Worm (Caenorhabditis elegans): Measurements from ENCODE around the gene der-2.
A peak's percentile ranks its signal among the peaks of the same experiment; 100 is the strongest.

The der-2 gene

ce11 chrIII:7263028-7263427 lies 40.1 kb upstream of the der-2 start:
- TF ChIP-seq elt-3 (tag; optimal IDR thresholded peaks at IDR 0.05) (no peak), zip-8 (tag; optimal IDR thresholded peaks at IDR 0.05) (no peak), ceh-43 (GFP tag; optimal IDR thresholded peaks at IDR 0.05) (no peak), drap-1 (GFP tag; optimal IDR thresholded peaks at IDR 0.05) (no peak), ztf-11 (tag; optimal IDR thresholded peaks at IDR 0.05) (no peak), snpc-4 (tag; optimal IDR thresholded peaks at IDR 0.05) (no peak), blmp-1 (tag; optimal IDR thresholded peaks at IDR 0.05) (no peak), ceh-83 (GFP tag; optimal IDR thresholded peaks at IDR 0.05) (no peak), nhr-28 (tag; optimal IDR thresholded peaks at IDR 0.05) (no peak), bed-3 (GFP tag; optimal IDR thresholded peaks at IDR 0.05) (no peak), lin-32 (GFP tag; optimal IDR thresholded peaks at IDR 0.05) (no peak), nhr-237 (tag; optimal IDR thresholded peaks at IDR 0.05) (no peak), sptf-1 (tag; optimal IDR thresholded peaks at IDR 0.05) (no peak), tbx-8 (GFP tag; optimal IDR thresholded peaks at IDR 0.05) (no peak), hlh-1 (tag; optimal IDR thresholded peaks at IDR 0.05) (no peak), unc-62 (GFP tag; optimal IDR thresholded peaks at IDR 0.05) (no peak), nhr-2 (tag; optimal IDR thresholded peaks at IDR 0.05) (no peak), nhr-76 (tag; optimal IDR thresholded peaks at IDR 0.05) (no peak), lin-13 (tag; optimal IDR thresholded peaks at IDR 0.05) (no peak)

- TF ChIP-seq ham-2 (GFP tag; optimal IDR thresholded peaks at IDR 0.05) (no peak), ces-1 (GFP tag; optimal IDR thresholded peaks at IDR 0.05) (peak; percentile 34), M03D4.4 (tag; optimal IDR thresholded peaks at IDR 0.05) (no peak), nhr-28 (tag; optimal IDR thresholded peaks at IDR 0.05) (no peak), pha-4 (tag; optimal IDR thresholded peaks at IDR 0.05) (no peak), tbx-8 (GFP tag; optimal IDR thresholded peaks at IDR 0.05) (no peak), snpc-4 (tag; optimal IDR thresholded peaks at IDR 0.05) (no peak)
Measured at ce11 chrIII:7262592-7262991, 39.7 kb upstream of the der-2 start.

- TF ChIP-seq sem-2 (GFP tag; optimal IDR thresholded peaks at IDR 0.05) (no peak), lin-32 (GFP tag; optimal IDR thresholded peaks at IDR 0.05) (no peak), nhr-2 (tag; optimal IDR thresholded peaks at IDR 0.05) (no peak), cnd-1 (tag; optimal IDR thresholded peaks at IDR 0.05) (no peak)
Measured at ce11 chrIII:7258931-7259330, 36.0 kb upstream of the der-2 start, which contains the start of gene B0361.4. TSS of gene B0361.4 (plus strand) at chrIII:7258991.

ce11 chrIII:7253669-7254068 lies 30.7 kb upstream of the der-2 start:
- TF ChIP-seq ceh-39 (tag; optimal IDR thresholded peaks at IDR 0.05) (no peak), ces-1 (GFP tag; optimal IDR thresholded peaks at IDR 0.05) (peak; percentile 81)

- TF ChIP-seq blmp-1 (tag; optimal IDR thresholded peaks at IDR 0.05) (no peak), nhr-2 (tag; optimal IDR thresholded peaks at IDR 0.05) (no peak), unc-62 (GFP tag; optimal IDR thresholded peaks at IDR 0.05) (no peak), nhr-28 (tag; optimal IDR thresholded peaks at IDR 0.05) (no peak), pha-4 (tag; optimal IDR thresholded peaks at IDR 0.05) (no peak), unc-39 (tag; optimal IDR thresholded peaks at IDR 0.05) (no peak), nhr-76 (tag; optimal IDR thresholded peaks at IDR 0.05) (no peak), M03D4.4 (tag; optimal IDR thresholded peaks at IDR 0.05) (no peak), hlh-1 (tag; optimal IDR thresholded peaks at IDR 0.05) (no peak), mab-5 (tag; optimal IDR thresholded peaks at IDR 0.05) (no peak), mls-2 (tag; optimal IDR thresholded peaks at IDR 0.05) (no peak), nhr-237 (tag; optimal IDR thresholded peaks at IDR 0.05) (no peak), sptf-1 (tag; optimal IDR thresholded peaks at IDR 0.05) (no peak), ham-2 (GFP tag; optimal IDR thresholded peaks at IDR 0.05) (no peak), lsy-2 (tag; optimal IDR thresholded peaks at IDR 0.05) (no peak), mep-1 (tag; optimal IDR thresholded peaks at IDR 0.05) (no peak)
Measured at ce11 chrIII:7247740-7248139, 24.8 kb upstream of the der-2 start, which contains the start of gene zmp-6. TSS of gene zmp-6 (minus strand) at chrIII:7247840.

ce11 chrIII:7246389-7246788 lies 23.5 kb upstream of the der-2 start:
- TF ChIP-seq cnd-1 (tag; optimal IDR thresholded peaks at IDR 0.05) (no peak), unc-120 (tag; optimal IDR thresholded peaks at IDR 0.05; ENCODE audit: poor library complexity, severe bottlenecking) (no peak), tbx-8 (GFP tag; optimal IDR thresholded peaks at IDR 0.05) (no peak), unc-62 (GFP tag; optimal IDR thresholded peaks at IDR 0.05) (no peak), ceh-83 (GFP tag; optimal IDR thresholded peaks at IDR 0.05) (no peak), unc-39 (tag; optimal IDR thresholded peaks at IDR 0.05) (no peak), ham-2 (GFP tag; optimal IDR thresholded peaks at IDR 0.05) (no peak)
